Worm (Caenorhabditis elegans) whole organism, early embryonic: ENCODE results near the gene fic-1.

Experiments used
- B0310.2 ChIP-seq: sonication (generic microtip); optimal IDR thresholded peaks from 2 replicates; lab custom pipeline; 2016; ENCODE audit warnings: mild to moderate bottlenecking, missing genetic modification characterization, missing compliant biosample characterization
- F13C5.2 ChIP-seq: sonication (generic microtip); optimal IDR thresholded peaks from 2 replicates; lab custom pipeline; 2017; ENCODE audit warnings: mild to moderate bottlenecking, missing genetic modification characterization, inconsistent platforms, missing compliant biosample characterization
- aly-1 ChIP-seq: sonication (generic microtip); optimal IDR thresholded peaks from 2 replicates; lab custom pipeline; 2016; ENCODE audit warnings: missing genetic modification characterization, missing compliant biosample characterization
- ama-1 ChIP-seq: fragments of 150-350 bp; optimal IDR thresholded peaks from 2 replicates; lab custom pipeline; 2014
- ceh-13 ChIP-seq: fragments of 200-800 bp; sonication (Bioruptor generic); optimal IDR thresholded peaks from 2 replicates; lab custom pipeline; 2018; ENCODE audit warnings: mild to moderate bottlenecking, missing genetic modification characterization, missing compliant biosample characterization
- ceh-36 ChIP-seq: sonication (generic microtip); optimal IDR thresholded peaks from 2 replicates; lab custom pipeline; 2016; ENCODE audit warnings: missing genetic modification characterization, inconsistent platforms, missing compliant biosample characterization
- ets-7 ChIP-seq: sonication (generic microtip); optimal IDR thresholded peaks from 2 replicates; lab custom pipeline; 2016; ENCODE audit warnings: missing genotype, missing genetic modification characterization, missing compliant biosample characterization
- flt-1 ChIP-seq: fragments of 200-800 bp; sonication (Bioruptor generic); IDR thresholded peaks from 2 replicates; pipeline ENCODE4 v1.3.6; 2022; ENCODE audit warnings: missing genetic modification characterization, missing compliant biosample characterization
- hmbx-1 ChIP-seq: sonication (generic microtip); optimal IDR thresholded peaks from 2 replicates; lab custom pipeline; 2016; ENCODE audit warnings: mild to moderate bottlenecking, missing genetic modification characterization, missing compliant biosample characterization
- hmg-4 ChIP-seq: fragments of 200-800 bp; sonication (Bioruptor generic); optimal IDR thresholded peaks from 2 replicates; lab custom pipeline; 2018; ENCODE audit warnings: mild to moderate bottlenecking, missing genetic modification characterization, missing compliant biosample characterization
- hnd-1 ChIP-seq: sonication (generic microtip); optimal IDR thresholded peaks from 2 replicates; lab custom pipeline; 2016; ENCODE audit warnings: missing genetic modification characterization, missing compliant biosample characterization
- pes-1 ChIP-seq: fragments of 200-800 bp; sonication (Bioruptor generic); IDR thresholded peaks from 2 replicates; pipeline ENCODE4 v1.3.6; 2022; ENCODE audit warnings: missing genetic modification reagents, missing genetic modification characterization, missing compliant biosample characterization
- scrt-1 ChIP-seq: fragments of 200-800 bp; sonication (Bioruptor generic); IDR thresholded peaks from 2 replicates; pipeline ENCODE4 v1.3.6; 2022; ENCODE audit warnings: missing genetic modification characterization, missing compliant biosample characterization
- sea-1 ChIP-seq: fragments of 200-800 bp; sonication (Bioruptor generic); conservative IDR thresholded peaks from 2 replicates; pipeline ENCODE4 v1.3.6; 2022; ENCODE audit warnings: missing genetic modification characterization, missing compliant biosample characterization
- tbx-11 ChIP-seq: fragments of 200-800 bp; sonication (Bioruptor generic); IDR thresholded peaks from 2 replicates; pipeline ENCODE4 v1.3.6; 2022; ENCODE audit warnings: missing genetic modification characterization, missing compliant biosample characterization
- tbx-37 ChIP-seq: fragments of 200-800 bp; sonication (Bioruptor generic); conservative IDR thresholded peaks from 2 replicates; pipeline ENCODE4 v1.3.6; 2022; ENCODE audit warnings: missing genetic modification reagents, missing genetic modification characterization, missing compliant biosample characterization
- tra-4 ChIP-seq: sonication (generic microtip); optimal IDR thresholded peaks from 2 replicates; lab custom pipeline; 2017; ENCODE audit warnings: missing genetic modification characterization, missing compliant biosample characterization

Gene fic-1

ce11 chrIV:10936906-10937540 lies at the start of gene fic-1:
TSS of gene fic-1 (plus strand) at chrIV:10937454.
- TF ChIP-seq F13C5.2 (tag; lab: Kevin White, UChicago) (no peak), aly-1 (tag; lab: Kevin White, UChicago) (no peak), sea-1 (GFP tag; lab: Robert Waterston, UW) (no peak), hmg-4 (GFP tag; lab: Kevin White, UChicago) (no peak), tbx-37 (GFP tag; lab: Robert Waterston, UW) (no peak), pes-1 (GFP tag; lab: Robert Waterston, UW) (no peak), hmbx-1 (no peak), ceh-36 (tag; lab: Kevin White, UChicago) (no peak), B0310.2 (no peak), ama-1 (no peak), flt-1 (GFP tag; lab: Robert Waterston, UW) (no peak)

ce11 chrIV:10889820-10890462 lies 47.3 kb upstream of the fic-1 start, which contains the start of gene F13E9.15:
TSS of gene F13E9.15 (minus strand) at chrIV:10889870.
- TF ChIP-seq tra-4 (tag; lab: Kevin White, UChicago) (no peak), sea-1 (GFP tag; lab: Robert Waterston, UW) (no peak)

- no peak for TF ChIP-seq scrt-1
- no peak for TF ChIP-seq tbx-11 (GFP tag; lab: Robert Waterston, UW)
- TF ChIP-seq B0310.2, result no peak
- no peak for TF ChIP-seq tra-4 (tag; lab: Kevin White, UChicago)
- no peak for TF ChIP-seq ets-7 (tag; lab: Kevin White, UChicago)
- TF ChIP-seq hmg-4 (GFP tag; lab: Kevin White, UChicago), result no peak
- TF ChIP-seq flt-1 (GFP tag; lab: Robert Waterston, UW), result no peak
- TF ChIP-seq F13C5.2 (tag; lab: Kevin White, UChicago), result no peak
- TF ChIP-seq ceh-36 (tag; lab: Kevin White, UChicago), result no peak
- TF ChIP-seq ceh-13 (GFP tag; lab: Kevin White, UChicago), result no peak
- no peak for TF ChIP-seq sea-1 (GFP tag; lab: Robert Waterston, UW)
- TF ChIP-seq hmbx-1, result no peak
- no peak for TF ChIP-seq aly-1 (tag; lab: Kevin White, UChicago)
- no peak for TF ChIP-seq hnd-1 (tag; lab: Kevin White, UChicago)
- no peak for TF ChIP-seq tbx-37 (GFP tag; lab: Robert Waterston, UW)
- TF ChIP-seq pes-1 (GFP tag; lab: Robert Waterston, UW), result no peak
Observed at ce11 chrIV:10891993-10892392, 45.3 kb upstream of the fic-1 start, which contains the start of gene srlf-12. TSS of gene srlf-12 (minus strand) at chrIV:10892093.

- no peak for TF ChIP-seq ceh-36 (tag; lab: Kevin White, UChicago)
- TF ChIP-seq scrt-1, result no peak
- no peak for TF ChIP-seq hnd-1 (tag; lab: Kevin White, UChicago)
- TF ChIP-seq ama-1, result no peak
- no peak for TF ChIP-seq ceh-13 (GFP tag; lab: Kevin White, UChicago)
- TF ChIP-seq tra-4 (tag; lab: Kevin White, UChicago), result no peak
- TF ChIP-seq F13C5.2 (tag; lab: Kevin White, UChicago), result no peak
- no peak for TF ChIP-seq tbx-37 (GFP tag; lab: Robert Waterston, UW)
- TF ChIP-seq flt-1 (GFP tag; lab: Robert Waterston, UW), result no peak
- TF ChIP-seq tbx-11 (GFP tag; lab: Robert Waterston, UW), result no peak
Observed at ce11 chrIV:10894255-10894654, 43.0 kb upstream of the fic-1 start, which contains the start of gene srlf-14. TSS of gene srlf-14 (minus strand) at chrIV:10894355.

- TF ChIP-seq hnd-1 (tag; lab: Kevin White, UChicago) (no peak), hmg-4 (GFP tag; lab: Kevin White, UChicago) (no peak), tbx-37 (GFP tag; lab: Robert Waterston, UW) (no peak), tbx-11 (GFP tag; lab: Robert Waterston, UW) (no peak), aly-1 (tag; lab: Kevin White, UChicago) (no peak), scrt-1 (no peak), ceh-36 (tag; lab: Kevin White, UChicago) (no peak)
Observed at ce11 chrIV:10896512-10896911, 40.7 kb upstream of the fic-1 start, which contains the start of gene srlf-13. TSS of gene srlf-13 (minus strand) at chrIV:10896612.

- TF ChIP-seq sea-1 (GFP tag; lab: Robert Waterston, UW) (no peak), ceh-36 (tag; lab: Kevin White, UChicago) (no peak), aly-1 (tag; lab: Kevin White, UChicago) (no peak), ama-1 (no peak), tbx-37 (GFP tag; lab: Robert Waterston, UW) (no peak), F13C5.2 (tag; lab: Kevin White, UChicago) (no peak), scrt-1 (no peak), hmbx-1 (no peak)
Observed at ce11 chrIV:10898160-10898559, 39.1 kb upstream of the fic-1 start.

- no peak for TF ChIP-seq ceh-36 (tag; lab: Kevin White, UChicago)
- no peak for TF ChIP-seq hmg-4 (GFP tag; lab: Kevin White, UChicago)
- TF ChIP-seq flt-1 (GFP tag; lab: Robert Waterston, UW), result no peak
- no peak for TF ChIP-seq aly-1 (tag; lab: Kevin White, UChicago)
- TF ChIP-seq ets-7 (tag; lab: Kevin White, UChicago), result no peak
- TF ChIP-seq B0310.2, result no peak
- no peak for TF ChIP-seq tbx-37 (GFP tag; lab: Robert Waterston, UW)
- TF ChIP-seq hnd-1 (tag; lab: Kevin White, UChicago), result no peak
- TF ChIP-seq pes-1 (GFP tag; lab: Robert Waterston, UW), result no peak
- TF ChIP-seq ceh-13 (GFP tag; lab: Kevin White, UChicago), result no peak
Observed at ce11 chrIV:10899091-10899490, 38.2 kb upstream of the fic-1 start, which contains the start of the genes F13E9.9 and F13E9.19. TSS of gene F13E9.9 (minus strand) at chrIV:10899191. TSS of gene F13E9.19 (plus strand) at chrIV:10899406.
